Fruit fly (Drosophila melanogaster) whole organism, prepupa: ENCODE data around the gene Mccc1.

ENCODE experiments used
- Blimp-1 ChIP-seq: fragments of 200-800 bp; sonication (Bioruptor generic); optimal IDR thresholded peaks from 3 replicates; lab custom pipeline; 2017; ENCODE audit warnings: missing biosample characterization, missing genetic modification characterization, mild to moderate bottlenecking, moderate library complexity, missing genetic modification reagents
- CG10631 ChIP-seq: fragments of 200-800 bp; sonication (Bioruptor generic); optimal IDR thresholded peaks from 2 replicates; lab custom pipeline; 2016; ENCODE audit warnings: missing biosample characterization, missing genetic modification characterization
- CG10669 ChIP-seq: fragments of 200-800 bp; sonication (Bioruptor generic); optimal IDR thresholded peaks from 3 replicates; lab custom pipeline; 2018; ENCODE audit warnings: missing biosample characterization, mild to moderate bottlenecking, missing genetic modification characterization, moderate library complexity
- CG11294 ChIP-seq: fragments of 200-800 bp; sonication (Bioruptor generic); IDR thresholded peaks from 2 replicates; pipeline ENCODE4 v1.3.6; 2022; ENCODE audit warnings: missing biosample characterization, missing genetic modification characterization
- CG11762 ChIP-seq: fragments of 200-800 bp; sonication (Bioruptor generic); optimal IDR thresholded peaks from 3 replicates; lab custom pipeline; 2016; ENCODE audit warnings: missing biosample characterization, missing genetic modification characterization; ENCODE audit not compliant: insufficient read depth
- CG15336 ChIP-seq: fragments of 200-800 bp; sonication (Bioruptor generic); IDR thresholded peaks from 2 replicates; pipeline ENCODE4 v1.3.6; 2022; ENCODE audit warnings: missing biosample characterization, missing genetic modification characterization
- CG31627 ChIP-seq: fragments of 200-800 bp; sonication (Bioruptor generic); optimal IDR thresholded peaks from 3 replicates; lab custom pipeline; 2016; ENCODE audit warnings: missing biosample characterization, missing genetic modification characterization
- CG3919 ChIP-seq: fragments of 200-800 bp; sonication (Bioruptor generic); optimal IDR thresholded peaks from 3 replicates; lab custom pipeline; 2016; ENCODE audit warnings: missing biosample characterization, missing genetic modification characterization
- CG4318 ChIP-seq: fragments of 200-800 bp; sonication (Bioruptor generic); optimal IDR thresholded peaks from 3 replicates; lab custom pipeline; 2017; ENCODE audit warnings: missing biosample characterization, mild to moderate bottlenecking, missing genetic modification characterization
- CG6163 ChIP-seq: fragments of 200-800 bp; sonication (Bioruptor generic); IDR thresholded peaks from 3 replicates; pipeline ENCODE4 v1.3.6; 2022; ENCODE audit warnings: missing biosample characterization, missing genetic modification characterization
- CG6792 ChIP-seq: fragments of 200-800 bp; sonication (Bioruptor generic); optimal IDR thresholded peaks from 3 replicates; lab custom pipeline; 2016; ENCODE audit warnings: missing biosample characterization, missing genetic modification characterization
- CG6808 ChIP-seq: fragments of 200-800 bp; sonication (Bioruptor generic); optimal IDR thresholded peaks from 3 replicates; lab custom pipeline; 2017; ENCODE audit warnings: missing biosample characterization, missing genetic modification characterization, mild to moderate bottlenecking, moderate library complexity, missing genetic modification reagents
- CG6854 ChIP-seq: fragments of 200-800 bp; sonication (Bioruptor generic); optimal IDR thresholded peaks from 2 replicates; lab custom pipeline; 2017; ENCODE audit warnings: missing biosample characterization, mild to moderate bottlenecking, missing genetic modification characterization
- CG8319 ChIP-seq: fragments of 200-800 bp; sonication (Bioruptor generic); optimal IDR thresholded peaks from 3 replicates; lab custom pipeline; 2016; ENCODE audit warnings: missing biosample characterization, missing genetic modification characterization
- CG8632 ChIP-seq: fragments of 200-800 bp; sonication (Bioruptor generic); optimal IDR thresholded peaks from 3 replicates; lab custom pipeline; 2016; ENCODE audit warnings: missing biosample characterization, missing genetic modification characterization
- CG9139 ChIP-seq: fragments of 200-800 bp; sonication (Bioruptor generic); optimal IDR thresholded peaks from 3 replicates; lab custom pipeline; 2017; ENCODE audit warnings: missing biosample characterization, mild to moderate bottlenecking, missing genetic modification characterization
- Eip93F ChIP-seq: fragments of 200-800 bp; sonication (Bioruptor generic); optimal IDR thresholded peaks from 2 replicates; lab custom pipeline; 2016; ENCODE audit warnings: missing biosample characterization, mild to moderate bottlenecking, missing genetic modification characterization
- Ets96B ChIP-seq: fragments of 200-800 bp; optimal IDR thresholded peaks from 2 replicates; lab custom pipeline; 2019; ENCODE audit warnings: missing biosample characterization, mild to moderate bottlenecking, missing genetic modification characterization, moderate library complexity
- Hr39 ChIP-seq: fragments of 200-800 bp; sonication (Bioruptor generic); optimal IDR thresholded peaks from 2 replicates; lab custom pipeline; 2016; ENCODE audit warnings: missing biosample characterization, missing genetic modification characterization
- Lpt ChIP-seq: fragments of 200-800 bp; sonication (Bioruptor generic); optimal IDR thresholded peaks from 3 replicates; lab custom pipeline; 2016; ENCODE audit warnings: missing biosample characterization, missing genetic modification characterization
- Met ChIP-seq: fragments of 200-800 bp; sonication (Bioruptor generic); optimal IDR thresholded peaks from 3 replicates; lab custom pipeline; 2016; ENCODE audit warnings: missing biosample characterization, missing genetic modification characterization
- OdsH ChIP-seq: fragments of 200-800 bp; sonication (Bioruptor generic); optimal IDR thresholded peaks from 3 replicates; lab custom pipeline; 2016; ENCODE audit warnings: missing biosample characterization, missing genetic modification characterization
- Smox ChIP-seq: fragments of 200-800 bp; sonication (Bioruptor generic); optimal IDR thresholded peaks from 3 replicates; lab custom pipeline; 2016; ENCODE audit warnings: missing biosample characterization, missing genetic modification characterization
- Sox102F ChIP-seq: fragments of 200-800 bp; sonication (Bioruptor generic); optimal IDR thresholded peaks from 2 replicates; lab custom pipeline; 2016; ENCODE audit warnings: missing biosample characterization, mild to moderate bottlenecking, missing genetic modification characterization
- Sox14 ChIP-seq: fragments of 200-800 bp; sonication (Bioruptor generic); optimal IDR thresholded peaks from 3 replicates; lab custom pipeline; 2016; ENCODE audit warnings: missing biosample characterization, missing genetic modification characterization
- Sox15 ChIP-seq: fragments of 200-800 bp; sonication (Bioruptor generic); optimal IDR thresholded peaks from 3 replicates; lab custom pipeline; 2016; ENCODE audit warnings: missing biosample characterization, missing genetic modification characterization
- acj6 ChIP-seq: fragments of 200-800 bp; sonication (Bioruptor generic); optimal IDR thresholded peaks from 3 replicates; lab custom pipeline; 2016; ENCODE audit warnings: missing biosample characterization, missing genetic modification characterization
- dac ChIP-seq: fragments of 200-800 bp; sonication (Bioruptor generic); optimal IDR thresholded peaks from 2 replicates; lab custom pipeline; 2017; ENCODE audit warnings: missing biosample characterization, mild to moderate bottlenecking, missing genetic modification characterization
- esn ChIP-seq: fragments of 200-800 bp; sonication (Bioruptor generic); optimal IDR thresholded peaks from 2 replicates; lab custom pipeline; 2016; ENCODE audit warnings: missing biosample characterization, mild to moderate bottlenecking, missing genetic modification characterization, moderate library complexity
- fd59A ChIP-seq: fragments of 200-800 bp; sonication (Bioruptor generic); optimal IDR thresholded peaks from 2 replicates; lab custom pipeline; 2017; ENCODE audit warnings: missing biosample characterization, mild to moderate bottlenecking, missing genetic modification characterization, missing genetic modification reagents
- fd85E ChIP-seq: fragments of 200-800 bp; sonication (Bioruptor generic); optimal IDR thresholded peaks from 3 replicates; lab custom pipeline; 2016; ENCODE audit warnings: missing biosample characterization, missing genetic modification characterization
- fkh ChIP-seq: fragments of 200-800 bp; sonication (Bioruptor generic); optimal IDR thresholded peaks from 3 replicates; lab custom pipeline; 2017; ENCODE audit warnings: missing biosample characterization, mild to moderate bottlenecking, missing genetic modification characterization, moderate library complexity
- lz ChIP-seq: fragments of 200-800 bp; sonication (Bioruptor generic); optimal IDR thresholded peaks from 3 replicates; lab custom pipeline; 2016; ENCODE audit warnings: missing biosample characterization, missing genetic modification characterization
- net ChIP-seq: fragments of 200-800 bp; sonication (Bioruptor generic); optimal IDR thresholded peaks from 3 replicates; lab custom pipeline; 2016; ENCODE audit warnings: missing biosample characterization, missing genetic modification characterization
- salr ChIP-seq, 2 experiments: fragments of 200-800 bp; sonication (Bioruptor generic); optimal IDR thresholded peaks; 3 replicates each; lab custom pipeline; 2016 to 2018; ENCODE audit warnings: missing biosample characterization in 2 of 2, missing genetic modification characterization in 2 of 2, mild to moderate bottlenecking in 1 of 2
- spab ChIP-seq: fragments of 200-800 bp; sonication (Bioruptor generic); optimal IDR thresholded peaks from 2 replicates; lab custom pipeline; 2017; ENCODE audit warnings: missing biosample characterization, mild to moderate bottlenecking, missing genetic modification characterization, missing genetic modification reagents

Gene Mccc1

dm6 chr3R:31793664-31794417, at the start of gene Mccc1, which contains the start of gene Acf:
Gene Mccc1, minus strand, starts transcription at chr3R:31793907.
Gene Acf, plus strand, starts transcription at chr3R:31793981.
- TF ChIP-seq CG6163 (GFP tag; lab: Robert Waterston, UW) (no peak), Blimp-1 (no peak), CG10631 (peak; percentile 55), Eip93F (peak; percentile 12), dac (no peak), CG31627 (GFP tag; lab: Kevin White, UChicago) (peak; percentile 43), esn (GFP tag; lab: Kevin White, UChicago) (no peak)

dm6 chr3R:31826422-31826821, 32.7 kb upstream of the Mccc1 start:
- TF ChIP-seq CG10669 (GFP tag; lab: Kevin White, UChicago) (no peak), net (GFP tag; lab: Kevin White, UChicago) (no peak), CG4318 (GFP tag; lab: Kevin White, UChicago) (no peak), Ets96B (no peak), Lpt (GFP tag; lab: Kevin White, UChicago) (no peak), Met (GFP tag; lab: Kevin White, UChicago) (no peak), CG11762 (GFP tag; lab: Kevin White, UChicago) (no peak), spab (GFP tag; lab: Kevin White, UChicago) (no peak), Hr39 (GFP tag; lab: Kevin White, UChicago) (no peak), CG6808 (GFP tag; lab: Kevin White, UChicago) (no peak), fkh (GFP tag; lab: Kevin White, UChicago) (no peak), fd85E (GFP tag; lab: Kevin White, UChicago) (no peak), CG31627 (GFP tag; lab: Kevin White, UChicago) (no peak), acj6 (no peak), Sox15 (GFP tag; lab: Kevin White, UChicago) (no peak), Smox (GFP tag; lab: Kevin White, UChicago) (no peak)

- TF ChIP-seq CG9139 (GFP tag; lab: Kevin White, UChicago) (no peak), fd59A (no peak), Sox14 (GFP tag; lab: Kevin White, UChicago) (no peak), OdsH (GFP tag; lab: Kevin White, UChicago) (no peak), acj6 (no peak), CG8319 (GFP tag; lab: Kevin White, UChicago) (no peak), dac (no peak), CG10669 (GFP tag; lab: Kevin White, UChicago) (no peak), CG8632 (GFP tag; lab: Kevin White, UChicago) (no peak), CG11294 (no peak), CG6808 (GFP tag; lab: Kevin White, UChicago) (no peak), Ets96B (no peak), Sox102F (GFP tag; lab: Kevin White, UChicago) (no peak), esn (GFP tag; lab: Kevin White, UChicago) (no peak), lz (no peak), fkh (GFP tag; lab: Kevin White, UChicago) (no peak)
These were observed 31.9 kb upstream of the Mccc1 start for dm6 chr3R:31825571-31826068.

- TF ChIP-seq CG6854 (GFP tag; lab: Kevin White, UChicago) (no peak), CG8632 (GFP tag; lab: Kevin White, UChicago) (no peak), salr (GFP tag; optimal IDR thresholded peaks at IDR 0.05; lab: Kevin White, UChicago) (no peak), CG10631 (no peak), CG15336 (GFP tag; lab: Robert Waterston, UW) (no peak), CG3919 (no peak), CG6808 (GFP tag; lab: Kevin White, UChicago) (no peak), acj6 (no peak), OdsH (GFP tag; lab: Kevin White, UChicago) (no peak), CG6792 (no peak)
These were observed 30.5 kb upstream of the Mccc1 start for dm6 chr3R:31824200-31824599.
